Worm (Caenorhabditis elegans): Measurements from ENCODE around the gene pigb-1.
A peak's percentile ranks its signal among the peaks of the same experiment; 100 is the strongest.

- TF ChIP-seq fkh-10 (GFP tag; optimal IDR thresholded peaks at IDR 0.05) (no peak), ztf-4 (tag; optimal IDR thresholded peaks at IDR 0.05) (peak; percentile 48), pag-3 (tag; optimal IDR thresholded peaks at IDR 0.05; ENCODE audit: borderline replicate concordance, insufficient read depth) (no peak), unc-130 (tag; optimal IDR thresholded peaks at IDR 0.05) (no peak), mep-1 (tag; optimal IDR thresholded peaks at IDR 0.05) (no peak)
Observed at ce11 chrII:5032669-5033068, 39.8 kb upstream of the pigb-1 start.

All from whole organism, L1 larva.